Worm (Caenorhabditis elegans): ENCODE measurements around the gene B0198.3.

The B0198.3 gene

ce11 chrX:12021446-12021845 is 35.4 kb downstream of the B0198.3 start:
- TF ChIP-seq unc-42 (tag; optimal IDR thresholded peaks at IDR 0.05) (peak; percentile 57), hlh-8 (tag; optimal IDR thresholded peaks at IDR 0.05) (no peak), hlh-13 (GFP tag; optimal IDR thresholded peaks at IDR 0.05) (no peak), syd-9 (tag; optimal IDR thresholded peaks at IDR 0.05) (no peak)

- peak; percentile 35 for TF ChIP-seq rnt-1 (tag; optimal IDR thresholded peaks at IDR 0.05)
- TF ChIP-seq ama-1 (optimal IDR thresholded peaks at IDR 0.05) = no peak
- no peak for TF ChIP-seq sox-2 (GFP tag; IDR thresholded peaks at IDR 0.05)
- TF ChIP-seq fkh-6 (tag; optimal IDR thresholded peaks at IDR 0.05) = no peak
- TF ChIP-seq hlh-8 (tag; optimal IDR thresholded peaks at IDR 0.05) = no peak
- peak; percentile 31 for TF ChIP-seq elt-2 (tag; optimal IDR thresholded peaks at IDR 0.05)
- no peak for TF ChIP-seq mec-3 (tag; optimal IDR thresholded peaks at IDR 0.05; ENCODE audit: borderline replicate concordance)
- peak; percentile 37 for TF ChIP-seq nfya-1 (tag; optimal IDR thresholded peaks at IDR 0.05)
- TF ChIP-seq ets-4 (tag; optimal IDR thresholded peaks at IDR 0.05) = peak; percentile 46
- no peak for TF ChIP-seq lim-6 (tag; optimal IDR thresholded peaks at IDR 0.05)
- TF ChIP-seq sdc-2 (tag; optimal IDR thresholded peaks at IDR 0.05) = peak; percentile 33
- peak; percentile 74 for TF ChIP-seq ceh-31 (tag; optimal IDR thresholded peaks at IDR 0.05)
- TF ChIP-seq ceh-48 (tag; optimal IDR thresholded peaks at IDR 0.05) = peak; percentile 29
- no peak for TF ChIP-seq nhr-11 (tag; optimal IDR thresholded peaks at IDR 0.05)
- peak; percentile 37 for TF ChIP-seq dve-1 (tag; optimal IDR thresholded peaks at IDR 0.05)
- TF ChIP-seq ztf-16 (tag; optimal IDR thresholded peaks at IDR 0.05) = peak; percentile 9
- peak; percentile 45 for TF ChIP-seq unc-55 (GFP tag; optimal IDR thresholded peaks at IDR 0.05)
- peak; percentile 62 for TF ChIP-seq ceh-14 (tag; optimal IDR thresholded peaks at IDR 0.05)
- peak; percentile 54 for TF ChIP-seq tbx-2 (tag; optimal IDR thresholded peaks at IDR 0.05)
- no peak for TF ChIP-seq unc-3 (GFP tag; conservative IDR thresholded peaks at IDR 0.05)
- peak; percentile 18 for TF ChIP-seq unc-3 (tag; optimal IDR thresholded peaks at IDR 0.05)
- peak; percentile 66 for TF ChIP-seq hlh-30 (tag; optimal IDR thresholded peaks at IDR 0.05; ENCODE audit: insufficient read depth)
- TF ChIP-seq unc-42 (tag; optimal IDR thresholded peaks at IDR 0.05) = peak; percentile 33
- TF ChIP-seq C08G9.2 (tag; optimal IDR thresholded peaks at IDR 0.05) = peak; percentile 64
- no peak for TF ChIP-seq tbx-7 (tag; optimal IDR thresholded peaks at IDR 0.05)
- peak; percentile 18 for TF ChIP-seq pqm-1 (tag; optimal IDR thresholded peaks at IDR 0.05)
- peak; percentile 98 for TF ChIP-seq ref-2 (tag; optimal IDR thresholded peaks at IDR 0.05)
- TF ChIP-seq ceh-9 (tag; optimal IDR thresholded peaks at IDR 0.05) = no peak
- peak; percentile 11 for TF ChIP-seq pha-2 (tag; optimal IDR thresholded peaks at IDR 0.05)
- peak; percentile 12 for TF ChIP-seq ceh-34 (tag; optimal IDR thresholded peaks at IDR 0.05)
- TF ChIP-seq ceh-30 (tag; optimal IDR thresholded peaks at IDR 0.05) = peak; percentile 36
Observed at ce11 chrX:12017908-12018479, 38.9 kb downstream of the B0198.3 start, which contains the start of the genes nmat-1 and ucr-2.1. nmat-1 (minus strand) TSS chrX:12018043. ucr-2.1 (plus strand) TSS chrX:12018429.

- TF ChIP-seq K09A11.1 (tag; optimal IDR thresholded peaks at IDR 0.05; ENCODE audit: insufficient read depth) (no peak), ref-2 (tag; optimal IDR thresholded peaks at IDR 0.05) (peak; percentile 53)
Observed at ce11 chrX:12007905-12008466, 48.9 kb downstream of the B0198.3 start.

- TF ChIP-seq elt-4 (tag; optimal IDR thresholded peaks at IDR 0.05) = no peak
- no peak for TF ChIP-seq pag-3 (tag; optimal IDR thresholded peaks at IDR 0.05; ENCODE audit: borderline replicate concordance)
- no peak for TF ChIP-seq sox-4 (tag; optimal IDR thresholded peaks at IDR 0.05)
Observed at ce11 chrX:12006470-12006869, 50.4 kb downstream of the B0198.3 start.
